Worm (Caenorhabditis elegans) whole organism, late embryonic: ENCODE measurements around the gene F40G12.5.

Experiments
- ama-1 ChIP-seq: fragments of 150-350 bp; optimal IDR thresholded peaks from 2 replicates; lab custom pipeline; 2014
- ceh-9 ChIP-seq: sonication (generic microtip); optimal IDR thresholded peaks from 2 replicates; lab custom pipeline; 2016; ENCODE audit warnings: mild to moderate bottlenecking, missing genetic modification characterization, inconsistent platforms, missing compliant biosample characterization
- ets-4 ChIP-seq: sonication (generic microtip); optimal IDR thresholded peaks from 2 replicates; lab custom pipeline; 2016; ENCODE audit warnings: missing genetic modification characterization, missing compliant biosample characterization
- fax-1 ChIP-seq: sonication (generic microtip); optimal IDR thresholded peaks from 2 replicates; lab custom pipeline; 2016; ENCODE audit warnings: missing genotype, missing genetic modification characterization, missing compliant biosample characterization
- pag-3 ChIP-seq: sonication (generic microtip); optimal IDR thresholded peaks from 2 replicates; lab custom pipeline; 2016; ENCODE audit warnings: missing compliant biosample characterization, missing genetic modification characterization, borderline replicate concordance
- pros-1 ChIP-seq: fragments of 150-350 bp; optimal IDR thresholded peaks from 2 replicates; lab custom pipeline; 2014; ENCODE audit warnings: missing biosample characterization, missing genetic modification reagents, missing genetic modification characterization
- unc-55 ChIP-seq: sonication (generic microtip); optimal IDR thresholded peaks from 2 replicates; lab custom pipeline; 2017; ENCODE audit warnings: missing biosample characterization, missing genetic modification reagents, missing genetic modification characterization
- zip-5 ChIP-seq: sonication (generic microtip); optimal IDR thresholded peaks from 2 replicates; lab custom pipeline; 2016; ENCODE audit warnings: missing genetic modification characterization, missing compliant biosample characterization

DNA sequence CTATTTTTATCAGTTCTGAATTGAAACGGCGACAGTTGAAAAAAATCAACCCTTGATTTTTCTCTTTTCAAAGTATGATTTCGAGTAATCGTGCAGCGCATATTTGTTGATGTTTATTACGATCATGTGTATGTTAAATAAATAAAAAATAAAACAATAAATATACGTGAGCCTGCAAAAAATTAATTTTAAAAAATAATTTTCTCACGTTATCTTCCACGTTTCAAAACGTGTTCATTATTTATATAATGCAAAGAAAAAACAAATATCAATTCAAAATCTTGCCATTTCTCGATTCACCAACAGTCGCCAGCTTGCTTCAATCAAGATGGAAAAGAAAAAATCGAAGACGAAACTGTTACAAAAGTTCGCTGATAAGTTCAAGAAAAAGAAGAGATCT lies 12.6 kb upstream of the F40G12.5 start, which contains the start of gene F40G12.10:
- TF ChIP-seq ama-1 (no peak), pag-3 (tag; lab: Kevin White, UChicago) (no peak), unc-55 (GFP tag; lab: Kevin White, UChicago) (no peak), ceh-9 (no peak), pros-1 (tag; lab: Kevin White, UChicago) (no peak), ets-4 (tag; lab: Kevin White, UChicago) (no peak), fax-1 (no peak), zip-5 (tag; lab: Kevin White, UChicago) (no peak)
